Fruit fly (Drosophila melanogaster) whole organism, wandering third instar larva: ENCODE measurements around the gene SH3PX1.
A peak's percentile ranks its signal among the peaks of the same experiment; 100 is the strongest.

ENCODE experiments used
- dmrt93B ChIP-seq: fragments of 200-800 bp; sonication (Bioruptor generic); optimal IDR thresholded peaks from 2 replicates; lab custom pipeline; 2018; ENCODE audit warnings: missing biosample characterization, mild to moderate bottlenecking, missing genetic modification characterization
- foxo ChIP-seq, 2 experiments: fragments of 200-800 bp; sonication (Bioruptor generic); optimal IDR thresholded peaks; 2 replicates in 1 of 2; 3 replicates in 1 of 2; lab custom pipeline; 2016 to 2017; ENCODE audit warnings: missing biosample characterization in 2 of 2, missing genetic modification characterization in 2 of 2
- psq ChIP-seq: fragments of 200-800 bp; sonication (Bioruptor generic); optimal IDR thresholded peaks from 3 replicates; lab custom pipeline; 2017; ENCODE audit warnings: missing biosample characterization, mild to moderate bottlenecking, missing genetic modification characterization, moderate library complexity
- tai ChIP-seq: sonication (Bioruptor generic); optimal IDR thresholded peaks from 2 replicates; lab custom pipeline; 2016; ENCODE audit warnings: missing biosample characterization, missing genetic modification characterization
- usp ChIP-seq: fragments of >200 bp; optimal IDR thresholded peaks from 2 replicates; lab custom pipeline; 2017; ENCODE audit warnings: missing biosample characterization, missing genetic modification characterization

- TF ChIP-seq dmrt93B (GFP tag; lab: Kevin White, UChicago) (no peak), tai (GFP tag; lab: Kevin White, UChicago) (no peak), usp (GFP tag; lab: Kevin White, UChicago) (no peak), psq (GFP tag; lab: Kevin White, UChicago) (no peak), foxo (GFP tag; optimal IDR thresholded peaks at IDR 0.05; lab: Kevin White, UChicago) (peak in 1 of 2 experiments; percentile 33)
Measured at dm6 chr3L:9739629-9740028, 26.0 kb upstream of the SH3PX1 start.
